Fruit fly (Drosophila melanogaster) whole organism, embryonic: Measurements from ENCODE around the gene tmod.

ENCODE experiments used
- B-H1 ChIP-seq: fragments of 200-800 bp; sonication (Bioruptor generic); IDR thresholded peaks from 3 replicates; pipeline ENCODE4 v1.3.6; 2022; ENCODE audit warnings: missing biosample characterization, missing genetic modification characterization
- BEAF-32 ChIP-seq: fragments of 200-800 bp; sonication (Bioruptor generic); optimal IDR thresholded peaks from 3 replicates; lab custom pipeline; 2017; ENCODE audit warnings: missing biosample characterization, missing genetic modification characterization, mild to moderate bottlenecking, moderate library complexity, missing genetic modification reagents
- Bgb ChIP-seq: fragments of 200-800 bp; sonication (Bioruptor generic); IDR thresholded peaks from 2 replicates; pipeline ENCODE4 v1.3.6; 2022; ENCODE audit warnings: missing biosample characterization, missing genetic modification characterization; ENCODE audit not compliant: partially characterized antibody
- CG10366 ChIP-seq: fragments of 200-800 bp; sonication (Bioruptor generic); IDR thresholded peaks from 2 replicates; pipeline ENCODE4 v1.3.6; 2022; ENCODE audit warnings: missing biosample characterization, missing genetic modification characterization
- CG10462 ChIP-seq: fragments of 200-800 bp; sonication (Bioruptor generic); optimal IDR thresholded peaks from 2 replicates; lab custom pipeline; 2016; ENCODE audit warnings: missing biosample characterization, missing genetic modification characterization
- CG10654 ChIP-seq: fragments of 200-800 bp; sonication (Bioruptor generic); optimal IDR thresholded peaks from 2 replicates; lab custom pipeline; 2016; ENCODE audit warnings: missing biosample characterization, missing genetic modification characterization
- CG11093 ChIP-seq: fragments of 200-800 bp; sonication (Bioruptor generic); IDR thresholded peaks from 3 replicates; pipeline ENCODE4 v1.3.6; 2022; ENCODE audit warnings: missing biosample characterization, missing genetic modification characterization
- CG11456 ChIP-seq: fragments of 200-800 bp; sonication (Bioruptor generic); IDR thresholded peaks from 3 replicates; pipeline ENCODE4 v1.3.6; 2022; ENCODE audit warnings: missing biosample characterization, missing genetic modification characterization
- CG13123 ChIP-seq: fragments of 200-800 bp; sonication (Bioruptor generic); optimal IDR thresholded peaks from 2 replicates; lab custom pipeline; 2016; ENCODE audit warnings: missing biosample characterization, missing genetic modification characterization
- CG13424 ChIP-seq: fragments of 200-800 bp; sonication (Bioruptor generic); optimal IDR thresholded peaks from 2 replicates; lab custom pipeline; 2019; ENCODE audit warnings: missing biosample characterization, mild to moderate bottlenecking, missing genetic modification characterization, moderate library complexity
- CG14441 ChIP-seq: fragments of 200-800 bp; sonication (Bioruptor generic); IDR thresholded peaks from 2 replicates; pipeline ENCODE4 v1.3.6; 2022; ENCODE audit warnings: missing biosample characterization, missing genetic modification characterization
- CG14965 ChIP-seq: fragments of 200-800 bp; sonication (Bioruptor generic); optimal IDR thresholded peaks from 2 replicates; lab custom pipeline; 2016; ENCODE audit warnings: missing biosample characterization, missing genetic modification characterization, borderline replicate concordance
- CG15269 ChIP-seq: fragments of 200-800 bp; sonication (Bioruptor generic); optimal IDR thresholded peaks from 2 replicates; lab custom pipeline; 2018; ENCODE audit warnings: missing biosample characterization, mild to moderate bottlenecking, missing genetic modification characterization, moderate library complexity
- CG17361 ChIP-seq: fragments of 200-800 bp; sonication (Bioruptor generic); IDR thresholded peaks from 3 replicates; pipeline ENCODE4 v1.3.6; 2022; ENCODE audit warnings: missing biosample characterization, missing genetic modification characterization
- CG17912 ChIP-seq: fragments of 200-800 bp; sonication (Bioruptor generic); optimal IDR thresholded peaks from 2 replicates; lab custom pipeline; 2018; ENCODE audit warnings: missing biosample characterization, mild to moderate bottlenecking, missing genetic modification characterization
- CG3065 ChIP-seq: fragments of 200-800 bp; sonication (Bioruptor generic); optimal IDR thresholded peaks from 2 replicates; lab custom pipeline; 2016; ENCODE audit warnings: missing biosample characterization, missing genetic modification characterization
- CG4360 ChIP-seq: fragments of 200-800 bp; sonication (Bioruptor generic); IDR thresholded peaks from 2 replicates; pipeline ENCODE4 v1.3.6; 2022; ENCODE audit warnings: missing biosample characterization, missing genetic modification characterization
- CG4730 ChIP-seq: fragments of 200-800 bp; sonication (Bioruptor generic); IDR thresholded peaks from 2 replicates; pipeline ENCODE4 v1.3.6; 2022; ENCODE audit warnings: missing biosample characterization, missing genetic modification characterization
- CG8388 ChIP-seq: fragments of 200-800 bp; sonication (Bioruptor generic); optimal IDR thresholded peaks from 2 replicates; lab custom pipeline; 2019; ENCODE audit warnings: missing biosample characterization, mild to moderate bottlenecking, missing genetic modification characterization, moderate library complexity
- CG9817 ChIP-seq: fragments of 200-800 bp; sonication (Bioruptor generic); optimal IDR thresholded peaks from 2 replicates; lab custom pipeline; 2018; ENCODE audit warnings: missing biosample characterization, mild to moderate bottlenecking, missing genetic modification characterization, moderate library complexity
- CrebB ChIP-seq: fragments of 200-800 bp; sonication (Bioruptor generic); optimal IDR thresholded peaks from 3 replicates; lab custom pipeline; 2018; ENCODE audit warnings: missing biosample characterization, mild to moderate bottlenecking, missing genetic modification characterization
- D19A ChIP-seq: fragments of 200-800 bp; optimal IDR thresholded peaks from 3 replicates; lab custom pipeline; 2019; ENCODE audit warnings: missing biosample characterization, mild to moderate bottlenecking, missing genetic modification characterization, moderate library complexity
- Gug ChIP-seq: fragments of 200-800 bp; sonication (Bioruptor generic); IDR thresholded peaks from 4 replicates; pipeline ENCODE4 v1.3.6; 2022; ENCODE audit warnings: missing biosample characterization, missing genetic modification characterization
- H2.0 ChIP-seq: fragments of 200-800 bp; sonication (Bioruptor generic); IDR thresholded peaks from 2 replicates; pipeline ENCODE4 v1.3.6; 2022; ENCODE audit warnings: missing biosample characterization, missing genetic modification characterization
- Hr51 ChIP-seq, 2 experiments: fragments of 200-800 bp; sonication (Bioruptor generic); optimal IDR thresholded peaks; 2 replicates in 1 of 2; 3 replicates in 1 of 2; lab custom pipeline; 2016 to 2018; ENCODE audit warnings: missing biosample characterization in 2 of 2, missing genetic modification characterization in 2 of 2, mild to moderate bottlenecking in 1 of 2, moderate library complexity in 1 of 2
- Hsf ChIP-seq: fragments of 200-800 bp; sonication (Bioruptor generic); optimal IDR thresholded peaks from 3 replicates; lab custom pipeline; 2016; ENCODE audit warnings: missing biosample characterization, missing genetic modification characterization
- Nf-YB ChIP-seq: fragments of 200-800 bp; sonication (Bioruptor generic); optimal IDR thresholded peaks from 3 replicates; lab custom pipeline; 2019; ENCODE audit warnings: missing biosample characterization, mild to moderate bottlenecking, missing genetic modification characterization, moderate library complexity
- Pdp1 ChIP-seq, 2 experiments: fragments of 200-800 bp; sonication (Bioruptor generic); optimal IDR thresholded peaks; 3 replicates each; lab custom pipeline; 2016; ENCODE audit warnings: missing biosample characterization in 2 of 2, missing genetic modification characterization in 2 of 2, mild to moderate bottlenecking in 1 of 2, moderate library complexity in 1 of 2
- Rx ChIP-seq: fragments of 200-800 bp; sonication (Bioruptor generic); IDR thresholded peaks from 2 replicates; pipeline ENCODE4 v1.3.6; 2022; ENCODE audit warnings: missing biosample characterization, missing genetic modification characterization
- Scr ChIP-seq: fragments of 200-800 bp; sonication (Bioruptor generic); IDR thresholded peaks from 2 replicates; pipeline ENCODE4 v1.3.6; 2022; ENCODE audit warnings: missing biosample characterization, missing genetic modification characterization; ENCODE audit not compliant: partially characterized antibody
- Sox102F ChIP-seq: fragments of 200-800 bp; sonication (Bioruptor generic); optimal IDR thresholded peaks from 2 replicates; lab custom pipeline; 2018; ENCODE audit warnings: missing biosample characterization, mild to moderate bottlenecking, missing genetic modification characterization, moderate library complexity
- Sry-β ChIP-seq: fragments of 200-800 bp; sonication (Bioruptor generic); optimal IDR thresholded peaks from 2 replicates; lab custom pipeline; 2018; ENCODE audit warnings: missing biosample characterization, mild to moderate bottlenecking, missing genetic modification characterization, moderate library complexity
- amos ChIP-seq: fragments of 200-800 bp; sonication (Bioruptor generic); IDR thresholded peaks from 2 replicates; pipeline ENCODE4 v1.3.6; 2022; ENCODE audit warnings: missing biosample characterization, missing genetic modification characterization; ENCODE audit not compliant: partially characterized antibody
- bab2 ChIP-seq: fragments of 200-800 bp; sonication (Bioruptor generic); optimal IDR thresholded peaks from 2 replicates; lab custom pipeline; 2016; ENCODE audit warnings: missing biosample characterization, missing genetic modification characterization
- chn ChIP-seq: fragments of 200-800 bp; sonication (Bioruptor generic); optimal IDR thresholded peaks from 2 replicates; lab custom pipeline; 2016; ENCODE audit warnings: missing biosample characterization, missing genetic modification characterization
- dmrt99B ChIP-seq: fragments of 200-800 bp; sonication (Bioruptor generic); optimal IDR thresholded peaks from 2 replicates; lab custom pipeline; 2018; ENCODE audit warnings: missing biosample characterization, mild to moderate bottlenecking, missing genetic modification characterization, moderate library complexity
- dpn ChIP-seq, 2 experiments: fragments of 200-800 bp; sonication (Bioruptor generic); optimal IDR thresholded peaks; 3 replicates each; lab custom pipeline; 2016; ENCODE audit warnings: missing biosample characterization in 2 of 2, missing genetic modification characterization in 2 of 2
- gcm ChIP-seq: fragments of 200-800 bp; sonication (Bioruptor generic); optimal IDR thresholded peaks from 2 replicates; lab custom pipeline; 2019; ENCODE audit warnings: missing biosample characterization, mild to moderate bottlenecking, missing genetic modification characterization, moderate library complexity
- gem ChIP-seq: fragments of 200-800 bp; sonication (Bioruptor generic); optimal IDR thresholded peaks from 2 replicates; lab custom pipeline; 2019; ENCODE audit warnings: missing biosample characterization, mild to moderate bottlenecking, missing genetic modification characterization, moderate library complexity
- grau ChIP-seq: fragments of 200-800 bp; optimal IDR thresholded peaks from 3 replicates; lab custom pipeline; 2019; ENCODE audit warnings: missing biosample characterization, mild to moderate bottlenecking, missing genetic modification characterization, moderate library complexity
- jing ChIP-seq: fragments of 200-800 bp; sonication (Bioruptor generic); optimal IDR thresholded peaks from 2 replicates; lab custom pipeline; 2018; ENCODE audit warnings: missing biosample characterization, mild to moderate bottlenecking, missing genetic modification characterization
- prd ChIP-seq, 3 experiments: fragments of >200 bp in 2 of 3; fragments of 200-800 bp in 1 of 3; sonication (Bioruptor generic) in 1 of 3; optimal IDR thresholded peaks in 2 of 3; IDR thresholded peaks in 1 of 3; 2 replicates in 2 of 3; 3 replicates in 1 of 3; pipeline versions ENCODE4 v1.3.6 to Lab custom; 2017 to 2022; ENCODE audit warnings: missing biosample characterization in 1 of 3, missing genetic modification characterization in 1 of 3
- row ChIP-seq: fragments of 200-800 bp; sonication (Bioruptor generic); IDR thresholded peaks from 3 replicates; pipeline ENCODE4 v1.3.6; 2022; ENCODE audit warnings: missing biosample characterization, missing genetic modification characterization
- sc ChIP-seq, 3 experiments: fragments of >200 bp in 2 of 3; fragments of 200-800 bp in 1 of 3; sonication (Bioruptor generic) in 1 of 3; optimal IDR thresholded peaks; 2 replicates in 2 of 3; 3 replicates in 1 of 3; lab custom pipeline; 2017; ENCODE audit warnings: mild to moderate bottlenecking in 1 of 3, missing biosample characterization in 1 of 3, missing genetic modification characterization in 1 of 3, missing genetic modification reagents in 1 of 3
- seq ChIP-seq: fragments of 200-800 bp; sonication (Bioruptor generic); IDR thresholded peaks from 2 replicates; pipeline ENCODE4 v1.3.6; 2022; ENCODE audit warnings: missing biosample characterization, missing genetic modification characterization
- sob ChIP-seq: fragments of 200-800 bp; sonication (Bioruptor generic); IDR thresholded peaks from 2 replicates; pipeline ENCODE4 v1.3.6; 2022; ENCODE audit warnings: missing biosample characterization, missing genetic modification characterization
- stc ChIP-seq: fragments of 200-800 bp; sonication (Bioruptor generic); IDR thresholded peaks from 2 replicates; pipeline ENCODE4 v1.3.6; 2022; ENCODE audit warnings: missing biosample characterization, missing genetic modification characterization
- vnd ChIP-seq: fragments of 200-800 bp; sonication (Bioruptor generic); IDR thresholded peaks from 3 replicates; pipeline ENCODE4 v1.3.6; 2022; ENCODE audit warnings: missing biosample characterization, missing genetic modification characterization; ENCODE audit not compliant: partially characterized antibody
- zen ChIP-seq: fragments of 200-800 bp; sonication (Bioruptor generic); optimal IDR thresholded peaks from 3 replicates; lab custom pipeline; 2018; ENCODE audit warnings: missing biosample characterization, mild to moderate bottlenecking, missing genetic modification characterization, moderate library complexity

Gene tmod

DNA sequence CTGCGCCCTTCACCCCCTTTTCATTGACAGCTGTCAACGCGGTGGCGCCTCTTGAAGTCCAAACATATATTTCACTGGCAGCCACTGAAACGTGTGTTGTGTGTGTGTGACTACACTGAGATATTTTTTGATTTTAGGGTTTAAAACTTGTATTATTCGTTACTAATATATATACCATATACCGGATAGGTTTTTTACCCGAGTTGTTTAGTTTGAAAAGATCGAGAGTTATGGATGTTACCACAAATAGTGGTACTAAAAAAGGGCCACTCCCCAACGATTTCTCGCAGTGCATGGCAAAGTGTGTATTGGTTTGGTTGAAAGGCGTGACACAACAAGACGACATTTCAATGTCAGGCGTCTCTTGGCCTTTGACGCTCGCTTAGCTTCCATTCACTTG is 4.0 kb downstream of the tmod start (continued):
- TF ChIP-seq Bgb (GFP tag; lab: Robert Waterston, UW) (no peak), CG10366 (GFP tag; lab: Robert Waterston, UW) (peak; percentile 13; the same call in 1 of the 2 replicates), H2.0 (no peak; the same call in 1 of the 2 replicates), prd (optimal IDR thresholded peaks at IDR 0.05; lab: Kevin White, UChicago) (no peak), prd (GFP tag; IDR thresholded peaks at IDR 0.05; lab: Robert Waterston, UW) (peak; percentile 40; the same call in 1 of the 3 replicates), CG17361 (GFP tag; lab: Robert Waterston, UW) (0 out of 3 replicates have a peak, but pooled peaks have one; percentile 26), Sox102F (GFP tag; lab: Kevin White, UChicago) (peak; percentile 28), zen (tag; lab: Kevin White, UChicago) (no peak), CG9817 (peak; percentile 33), CG17912 (GFP tag; lab: Kevin White, UChicago) (no peak), seq (GFP tag; lab: Robert Waterston, UW) (no peak), CG11093 (GFP tag; lab: Robert Waterston, UW) (no peak), CG13424 (tag; lab: Kevin White, UChicago) (peak; percentile 22), Nf-YB (GFP tag; lab: Kevin White, UChicago) (no peak), vnd (GFP tag; lab: Robert Waterston, UW) (no peak), sob (GFP tag; lab: Robert Waterston, UW) (no peak), CrebB (tag; lab: Kevin White, UChicago) (no peak), D19A (tag; lab: Kevin White, UChicago) (no peak), CG4730 (GFP tag; lab: Robert Waterston, UW) (no peak), sc (optimal IDR thresholded peaks at IDR 0.05; lab: Kevin White, UChicago) (no peak), sc (GFP tag; optimal IDR thresholded peaks at IDR 0.05; lab: Kevin White, UChicago) (no peak), CG8388 (GFP tag; lab: Kevin White, UChicago) (no peak), gem (tag; lab: Kevin White, UChicago) (peak; percentile 57), amos (GFP tag; lab: Robert Waterston, UW) (no peak), CG11456 (no peak), Sry-β (no peak), jing (GFP tag; lab: Kevin White, UChicago) (no peak), gcm (GFP tag; lab: Kevin White, UChicago) (no peak), CG4360 (no peak), Pdp1 (GFP tag; optimal IDR thresholded peaks at IDR 0.05; lab: Kevin White, UChicago) (peak in 1 of 2 experiments; percentile 1), CG13123 (no peak), CG10654 (no peak), Scr (GFP tag; lab: Robert Waterston, UW) (no peak), dpn (GFP tag; optimal IDR thresholded peaks at IDR 0.05; lab: Kevin White, UChicago) (peak in 1 of 2 experiments; percentile 7), Rx (GFP tag; lab: Robert Waterston, UW) (no peak), Hr51 (GFP tag; optimal IDR thresholded peaks at IDR 0.05; lab: Kevin White, UChicago) (peak in 1 of 2 experiments; percentile 35), BEAF-32 (GFP tag; lab: Kevin White, UChicago) (no peak), row (peak; percentile 65; the same call in 2 of the 3 replicates), stc (GFP tag; lab: Robert Waterston, UW) (no peak), Gug (GFP tag; lab: Robert Waterston, UW) (0 out of 4 replicates have a peak, but pooled peaks have one; percentile 11), Hsf (GFP tag; lab: Kevin White, UChicago) (peak; percentile 18), CG3065 (GFP tag; lab: Kevin White, UChicago) (no peak), bab2 (GFP tag; lab: Kevin White, UChicago) (no peak), B-H1 (GFP tag; lab: Robert Waterston, UW) (no peak), CG10462 (no peak), CG14441 (GFP tag; lab: Robert Waterston, UW) (peak; percentile 11; the same call in 1 of the 2 replicates), dmrt99B (no peak), CG14965 (GFP tag; lab: Kevin White, UChicago) (no peak), chn (GFP tag; lab: Kevin White, UChicago) (no peak), CG15269 (tag; lab: Kevin White, UChicago) (peak; percentile 43), grau (peak; percentile 46)
